Worm (Caenorhabditis elegans) whole organism, early embryonic: Measurements from ENCODE around the gene F45E4.5.

Experiments used
- F13C5.2 ChIP-seq: sonication (generic microtip); optimal IDR thresholded peaks from 2 replicates; lab custom pipeline; 2017; ENCODE audit warnings: mild to moderate bottlenecking, missing genetic modification characterization, inconsistent platforms, missing compliant biosample characterization
- aly-1 ChIP-seq: sonication (generic microtip); optimal IDR thresholded peaks from 2 replicates; lab custom pipeline; 2016; ENCODE audit warnings: missing genetic modification characterization, missing compliant biosample characterization
- ama-1 ChIP-seq: fragments of 150-350 bp; optimal IDR thresholded peaks from 2 replicates; lab custom pipeline; 2014
- ceh-13 ChIP-seq: fragments of 200-800 bp; sonication (Bioruptor generic); optimal IDR thresholded peaks from 2 replicates; lab custom pipeline; 2018; ENCODE audit warnings: mild to moderate bottlenecking, missing genetic modification characterization, missing compliant biosample characterization
- ets-7 ChIP-seq: sonication (generic microtip); optimal IDR thresholded peaks from 2 replicates; lab custom pipeline; 2016; ENCODE audit warnings: missing genotype, missing genetic modification characterization, missing compliant biosample characterization
- flt-1 ChIP-seq: fragments of 200-800 bp; sonication (Bioruptor generic); IDR thresholded peaks from 2 replicates; pipeline ENCODE4 v1.3.6; 2022; ENCODE audit warnings: missing genetic modification characterization, missing compliant biosample characterization
- hmbx-1 ChIP-seq: sonication (generic microtip); optimal IDR thresholded peaks from 2 replicates; lab custom pipeline; 2016; ENCODE audit warnings: mild to moderate bottlenecking, missing genetic modification characterization, missing compliant biosample characterization
- hmg-4 ChIP-seq: fragments of 200-800 bp; sonication (Bioruptor generic); optimal IDR thresholded peaks from 2 replicates; lab custom pipeline; 2018; ENCODE audit warnings: mild to moderate bottlenecking, missing genetic modification characterization, missing compliant biosample characterization
- hnd-1 ChIP-seq: sonication (generic microtip); optimal IDR thresholded peaks from 2 replicates; lab custom pipeline; 2016; ENCODE audit warnings: missing genetic modification characterization, missing compliant biosample characterization
- pes-1 ChIP-seq: fragments of 200-800 bp; sonication (Bioruptor generic); IDR thresholded peaks from 2 replicates; pipeline ENCODE4 v1.3.6; 2022; ENCODE audit warnings: missing genetic modification reagents, missing genetic modification characterization, missing compliant biosample characterization
- scrt-1 ChIP-seq: fragments of 200-800 bp; sonication (Bioruptor generic); IDR thresholded peaks from 2 replicates; pipeline ENCODE4 v1.3.6; 2022; ENCODE audit warnings: missing genetic modification characterization, missing compliant biosample characterization
- sea-1 ChIP-seq: fragments of 200-800 bp; sonication (Bioruptor generic); conservative IDR thresholded peaks from 2 replicates; pipeline ENCODE4 v1.3.6; 2022; ENCODE audit warnings: missing genetic modification characterization, missing compliant biosample characterization
- tbx-11 ChIP-seq: fragments of 200-800 bp; sonication (Bioruptor generic); IDR thresholded peaks from 2 replicates; pipeline ENCODE4 v1.3.6; 2022; ENCODE audit warnings: missing genetic modification characterization, missing compliant biosample characterization
- tbx-37 ChIP-seq: fragments of 200-800 bp; sonication (Bioruptor generic); conservative IDR thresholded peaks from 2 replicates; pipeline ENCODE4 v1.3.6; 2022; ENCODE audit warnings: missing genetic modification reagents, missing genetic modification characterization, missing compliant biosample characterization

- TF ChIP-seq ama-1 (lab: Kevin White, UChicago): no peak
- no peak for TF ChIP-seq tbx-37
- no peak for TF ChIP-seq tbx-11 (GFP tag; lab: Robert Waterston, UW)
- no peak for TF ChIP-seq scrt-1 (GFP tag; lab: Robert Waterston, UW)
- no peak for TF ChIP-seq hnd-1 (tag; lab: Kevin White, UChicago)
- TF ChIP-seq hmg-4 (GFP tag; lab: Kevin White, UChicago): no peak
- TF ChIP-seq ets-7: no peak
- TF ChIP-seq sea-1 (GFP tag; lab: Robert Waterston, UW): no peak
- no peak for TF ChIP-seq aly-1 (tag; lab: Kevin White, UChicago)
- no peak for TF ChIP-seq hmbx-1 (tag; lab: Kevin White, UChicago)
- no peak for TF ChIP-seq pes-1
- TF ChIP-seq F13C5.2 (tag; lab: Kevin White, UChicago): no peak
- no peak for TF ChIP-seq flt-1 (GFP tag; lab: Robert Waterston, UW)
- TF ChIP-seq ceh-13 (GFP tag; lab: Kevin White, UChicago): no peak
Observed at ce11 chrIV:7641758-7642157, 12.9 kb upstream of the F45E4.5 start, which contains the start of gene nep-16.
